Worm (Caenorhabditis elegans) whole organism, L1 larva: ENCODE measurements around the gene nhr-190.

Source experiments
- F16B12.6 ChIP-seq: fragments of 150-350 bp; optimal IDR thresholded peaks from 2 replicates; lab custom pipeline; 2014; ENCODE audit warnings: missing biosample characterization, missing genetic modification characterization
- Y116A8C.19 ChIP-seq: sonication (generic microtip); optimal IDR thresholded peaks from 2 replicates; lab custom pipeline; 2016; ENCODE audit warnings: missing compliant biosample characterization, missing genetic modification characterization, borderline replicate concordance
- aha-1 ChIP-seq: fragments of 150-350 bp; optimal IDR thresholded peaks from 2 replicates; lab custom pipeline; 2014; ENCODE audit warnings: missing biosample characterization, missing genetic modification characterization
- aly-2 ChIP-seq: fragments of 150-350 bp; optimal IDR thresholded peaks from 2 replicates; lab custom pipeline; 2014; ENCODE audit warnings: missing biosample characterization, missing genetic modification characterization
- blmp-1 ChIP-seq: fragments of 150-350 bp; optimal IDR thresholded peaks from 2 replicates; lab custom pipeline; 2014; ENCODE audit warnings: missing biosample characterization, missing genetic modification characterization
- ceh-63 ChIP-seq: fragments of 200-800 bp; sonication (Bioruptor generic); optimal IDR thresholded peaks from 2 replicates; lab custom pipeline; 2018; ENCODE audit warnings: mild to moderate bottlenecking, missing genetic modification characterization, missing compliant biosample characterization
- ceh-8 ChIP-seq: fragments of 200-800 bp; sonication (Bioruptor generic); optimal IDR thresholded peaks from 2 replicates; lab custom pipeline; 2018; ENCODE audit warnings: mild to moderate bottlenecking, missing genetic modification characterization, moderate library complexity, missing compliant biosample characterization
- ceh-82 ChIP-seq, 3 experiments: fragments of 150-350 bp in 1 of 3; sonication (generic microtip) in 2 of 3; optimal IDR thresholded peaks; 2 replicates each; lab custom pipeline; 2014 to 2017; ENCODE audit warnings: missing biosample characterization in 3 of 3, missing genetic modification characterization in 3 of 3
- dpl-1 ChIP-seq, 3 experiments: fragments of 150-350 bp in 2 of 3; sonication (generic microtip) in 1 of 3; optimal IDR thresholded peaks; 2 replicates each; lab custom pipeline; 2014 to 2017; ENCODE audit warnings: missing biosample characterization in 3 of 3, missing genetic modification characterization in 3 of 3, missing genetic modification reagents in 3 of 3
- egl-13 ChIP-seq: sonication (generic microtip); optimal IDR thresholded peaks from 2 replicates; lab custom pipeline; 2016; ENCODE audit warnings: missing genotype, missing genetic modification reagents, missing genetic modification characterization, missing compliant biosample characterization
- egl-27 ChIP-seq, 2 experiments: fragments of 150-350 bp in 1 of 2; sonication (generic microtip); optimal IDR thresholded peaks; 3 replicates each; lab custom pipeline; 2017 to 2018; ENCODE audit warnings: missing biosample characterization in 2 of 2, missing genetic modification characterization in 2 of 2, missing genetic modification reagents in 2 of 2
- elt-2 ChIP-seq: sonication (generic microtip); optimal IDR thresholded peaks from 2 replicates; lab custom pipeline; 2016; ENCODE audit warnings: missing genetic modification characterization, mild to moderate bottlenecking, inconsistent platforms, missing compliant biosample characterization, missing genetic modification reagents
- elt-3 ChIP-seq, 6 experiments: fragments of 150-350 bp in 1 of 6; sonication (generic microtip); optimal IDR thresholded peaks; 2 replicates each; lab custom pipeline; 2017 to 2018; ENCODE audit warnings: missing biosample characterization in 6 of 6, missing genetic modification characterization in 6 of 6, inconsistent platforms in 1 of 6
- fkh-10 ChIP-seq: sonication (generic microtip); optimal IDR thresholded peaks from 2 replicates; lab custom pipeline; 2017; ENCODE audit warnings: missing biosample characterization, missing genetic modification reagents, missing genetic modification characterization
- fos-1 ChIP-seq: fragments of 150-350 bp; optimal IDR thresholded peaks from 2 replicates; lab custom pipeline; 2014; ENCODE audit warnings: missing biosample characterization, missing genetic modification characterization
- hlh-4 ChIP-seq: sonication (generic microtip); optimal IDR thresholded peaks from 2 replicates; lab custom pipeline; 2016; ENCODE audit warnings: mild to moderate bottlenecking, missing genetic modification characterization, missing compliant biosample characterization
- hpl-2 ChIP-seq: fragments of 150-350 bp; optimal IDR thresholded peaks from 2 replicates; lab custom pipeline; 2014; ENCODE audit warnings: missing biosample characterization, missing genetic modification reagents, missing genetic modification characterization
- lin-15B ChIP-seq: fragments of 150-350 bp; sonication (generic microtip); optimal IDR thresholded peaks from 3 replicates; lab custom pipeline; 2014; ENCODE audit warnings: missing biosample characterization, missing genetic modification characterization
- mab-9 ChIP-seq: fragments of 200-800 bp; sonication (Bioruptor generic); IDR thresholded peaks from 2 replicates; pipeline ENCODE4 v1.3.6; 2022; ENCODE audit warnings: missing genetic modification reagents, missing genetic modification characterization, missing compliant biosample characterization
- mef-2 ChIP-seq: fragments of 150-350 bp; optimal IDR thresholded peaks from 2 replicates; lab custom pipeline; 2014; ENCODE audit warnings: missing biosample characterization, missing genetic modification characterization
- mep-1 ChIP-seq: fragments of 150-350 bp; optimal IDR thresholded peaks from 2 replicates; lab custom pipeline; 2014; ENCODE audit warnings: missing biosample characterization, missing genetic modification characterization
- nhr-12 ChIP-seq: sonication (generic microtip); optimal IDR thresholded peaks from 2 replicates; lab custom pipeline; 2017; ENCODE audit warnings: missing biosample characterization, missing genetic modification characterization
- nhr-237 ChIP-seq: fragments of 150-350 bp; optimal IDR thresholded peaks from 2 replicates; lab custom pipeline; 2014; ENCODE audit warnings: missing biosample characterization, missing genetic modification characterization
- nhr-28 ChIP-seq: fragments of 150-350 bp; optimal IDR thresholded peaks from 2 replicates; lab custom pipeline; 2014; ENCODE audit warnings: missing biosample characterization, missing genetic modification characterization
- nhr-71 ChIP-seq: sonication (generic microtip); optimal IDR thresholded peaks from 2 replicates; lab custom pipeline; 2016; ENCODE audit warnings: mild to moderate bottlenecking, missing genetic modification characterization, moderate library complexity, missing compliant biosample characterization
- nhr-77 ChIP-seq: fragments of 150-350 bp; optimal IDR thresholded peaks from 2 replicates; lab custom pipeline; 2014; ENCODE audit warnings: missing biosample characterization, missing genetic modification characterization
- nhr-84 ChIP-seq: sonication (generic microtip); optimal IDR thresholded peaks from 2 replicates; lab custom pipeline; 2017; ENCODE audit warnings: missing biosample characterization, missing genetic modification characterization
- nhr-85 ChIP-seq: sonication (generic microtip); peaks from one replicate; lab custom pipeline; 2016; ENCODE audit warnings: missing genetic modification characterization, inconsistent platforms, missing compliant biosample characterization
- nhr-90 ChIP-seq: sonication (generic microtip); optimal IDR thresholded peaks from 2 replicates; lab custom pipeline; 2016; ENCODE audit warnings: mild to moderate bottlenecking, missing genetic modification characterization, missing compliant biosample characterization; ENCODE audit not compliant: poor library complexity
- pag-3 ChIP-seq: sonication (generic microtip); optimal IDR thresholded peaks from 2 replicates; lab custom pipeline; 2017; ENCODE audit warnings: missing genetic modification characterization, mild to moderate bottlenecking, missing compliant biosample characterization, antibody characterized with exemption, borderline replicate concordance; ENCODE audit not compliant: insufficient read depth
- pax-3 ChIP-seq: fragments of 200-800 bp; sonication (Bioruptor generic); optimal IDR thresholded peaks from 2 replicates; lab custom pipeline; 2018; ENCODE audit warnings: mild to moderate bottlenecking, missing genetic modification characterization, moderate library complexity, missing compliant biosample characterization
- pqm-1 ChIP-seq: sonication (generic microtip); optimal IDR thresholded peaks from 3 replicates; lab custom pipeline; 2017; ENCODE audit warnings: missing biosample characterization, missing genetic modification characterization
- rnt-1 ChIP-seq: sonication (generic microtip); optimal IDR thresholded peaks from 2 replicates; lab custom pipeline; 2016; ENCODE audit warnings: mild to moderate bottlenecking, missing genetic modification characterization, moderate library complexity, missing compliant biosample characterization
- skn-1 ChIP-seq: fragments of 150-350 bp; optimal IDR thresholded peaks from 2 replicates; lab custom pipeline; 2014; ENCODE audit warnings: missing biosample characterization, missing genetic modification characterization
- snu-23 ChIP-seq: sonication (generic microtip); optimal IDR thresholded peaks from 2 replicates; lab custom pipeline; 2016; ENCODE audit warnings: missing genetic modification characterization, missing compliant biosample characterization
- sox-4 ChIP-seq: sonication (generic microtip); optimal IDR thresholded peaks from 2 replicates; lab custom pipeline; 2016; ENCODE audit warnings: missing genetic modification characterization, missing compliant biosample characterization
- sup-37 ChIP-seq: fragments of 200-800 bp; sonication (Bioruptor generic); optimal IDR thresholded peaks from 2 replicates; lab custom pipeline; 2018; ENCODE audit warnings: mild to moderate bottlenecking, missing genetic modification characterization, missing compliant biosample characterization
- unc-30 ChIP-seq: sonication (generic microtip); optimal IDR thresholded peaks from 2 replicates; lab custom pipeline; 2017; ENCODE audit warnings: missing biosample characterization, missing genetic modification characterization
- unc-98 ChIP-seq: fragments of 200-800 bp; sonication (Bioruptor generic); IDR thresholded peaks from 2 replicates; pipeline ENCODE4 v1.3.6; 2022; ENCODE audit warnings: missing genetic modification characterization, missing compliant biosample characterization
- vab-15 ChIP-seq: sonication (generic microtip); optimal IDR thresholded peaks from 2 replicates; lab custom pipeline; 2017; ENCODE audit warnings: missing genotype, mild to moderate bottlenecking, missing genetic modification characterization, missing compliant biosample characterization
- xbp-1 ChIP-seq: sonication (generic microtip); optimal IDR thresholded peaks from 2 replicates; lab custom pipeline; 2016; ENCODE audit warnings: missing genetic modification characterization, missing compliant biosample characterization
- ztf-11 ChIP-seq, 2 experiments: sonication (generic microtip); optimal IDR thresholded peaks; 2 replicates each; lab custom pipeline; 2016 to 2017; ENCODE audit warnings: missing genetic modification characterization in 2 of 2, missing biosample characterization in 1 of 2, missing compliant biosample characterization in 1 of 2
- ztf-4 ChIP-seq: fragments of 150-350 bp; optimal IDR thresholded peaks from 2 replicates; lab custom pipeline; 2014; ENCODE audit warnings: missing biosample characterization, missing genetic modification characterization

nhr-190 gene

DNA sequence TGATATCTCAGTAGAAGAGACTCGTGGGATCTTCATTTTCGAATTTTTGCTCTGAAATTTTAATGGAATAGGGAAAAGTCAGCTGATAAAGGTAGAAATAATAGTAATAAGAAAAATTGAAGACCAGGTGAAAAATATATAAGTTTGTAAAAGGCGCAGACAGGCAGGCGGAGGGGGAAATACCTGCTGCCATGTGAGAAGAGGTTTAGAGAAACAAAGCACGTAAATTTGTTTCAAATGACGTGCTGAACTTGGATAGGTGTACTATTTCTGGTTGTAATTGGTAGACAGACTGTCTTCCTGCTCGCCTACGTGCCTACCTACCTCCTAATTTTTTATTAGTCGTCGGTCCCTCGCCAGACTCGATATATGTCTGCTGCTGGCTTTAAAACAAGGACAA is 24.7 kb upstream of the nhr-190 start, which contains the start of gene nhr-180 (continued):
- TF ChIP-seq pag-3 (no peak), nhr-237 (tag; lab: Kevin White, UChicago) (no peak), hpl-2 (GFP tag; lab: Kevin White, UChicago) (no peak), nhr-77 (tag; lab: Kevin White, UChicago) (no peak), ztf-11 (tag; optimal IDR thresholded peaks at IDR 0.05; lab: Kevin White, UChicago) (no peak), rnt-1 (tag; lab: Kevin White, UChicago) (no peak), mab-9 (GFP tag; lab: Robert Waterston, UW) (no peak), aly-2 (tag; lab: Kevin White, UChicago) (no peak), F16B12.6 (tag; lab: Kevin White, UChicago) (no peak), nhr-90 (tag; lab: Kevin White, UChicago) (no peak), dpl-1 (GFP tag; optimal IDR thresholded peaks at IDR 0.05; lab: Kevin White, UChicago) (no peak), fkh-10 (GFP tag; lab: Kevin White, UChicago) (no peak), nhr-71 (tag; lab: Kevin White, UChicago) (no peak), xbp-1 (tag; lab: Kevin White, UChicago) (peak; percentile 17), ceh-82 (tag; optimal IDR thresholded peaks at IDR 0.05; lab: Kevin White, UChicago) (no peak), nhr-12 (tag; lab: Kevin White, UChicago) (no peak), egl-13 (tag; lab: Kevin White, UChicago) (no peak), mep-1 (no peak), elt-2 (peak; percentile 8), snu-23 (GFP tag; lab: Kevin White, UChicago) (peak; percentile 27), pqm-1 (tag; lab: Kevin White, UChicago) (no peak), vab-15 (no peak), fos-1 (tag; lab: Kevin White, UChicago) (no peak), skn-1 (tag; lab: Kevin White, UChicago) (peak; percentile 0), blmp-1 (tag; lab: Kevin White, UChicago) (peak; percentile 29), lin-15B (tag; lab: Kevin White, UChicago) (no peak), ceh-63 (GFP tag; lab: Kevin White, UChicago) (no peak), unc-98 (GFP tag; lab: Robert Waterston, UW) (no peak), hlh-4 (tag; lab: Kevin White, UChicago) (no peak), unc-30 (tag; lab: Kevin White, UChicago) (no peak), elt-3 (tag; optimal IDR thresholded peaks at IDR 0.05; lab: Kevin White, UChicago) (peak in 1 of 6 experiments; percentile 8)

DNA sequence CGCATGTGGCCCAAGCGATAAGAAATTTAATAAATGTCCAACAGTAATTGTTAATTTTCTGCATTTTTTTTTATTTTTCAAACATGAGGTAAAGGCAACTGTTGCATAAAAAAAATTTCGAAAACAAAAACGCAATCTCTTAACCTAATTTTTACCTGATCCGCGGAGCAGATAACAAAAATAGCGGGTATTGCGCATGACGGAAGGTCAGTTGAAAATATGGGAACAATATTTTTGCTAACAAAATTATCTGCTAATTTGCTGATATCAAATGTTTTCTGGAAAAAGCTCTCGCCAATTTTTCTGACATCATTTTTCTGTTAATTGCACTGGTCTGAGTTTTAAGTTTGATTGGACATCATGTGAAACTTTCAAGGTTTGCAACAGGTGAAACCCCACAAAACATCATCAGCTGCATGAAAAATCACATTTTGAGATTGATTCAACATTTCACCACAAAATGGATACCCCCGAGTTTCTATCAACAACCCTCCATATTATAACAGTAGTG is 21.7 kb upstream of the nhr-190 start, which contains the start of the genes F31F4.11 and srh-266:
Gene F31F4.11, minus strand, starts transcription at position 101 of the 511 bp plus-strand sequence.
Gene srh-266, plus strand, starts transcription at position 461 of the 511 bp plus-strand sequence.
- peak; percentile 14 for TF ChIP-seq hlh-4 (tag; lab: Kevin White, UChicago)
- TF ChIP-seq nhr-85: no peak

DNA sequence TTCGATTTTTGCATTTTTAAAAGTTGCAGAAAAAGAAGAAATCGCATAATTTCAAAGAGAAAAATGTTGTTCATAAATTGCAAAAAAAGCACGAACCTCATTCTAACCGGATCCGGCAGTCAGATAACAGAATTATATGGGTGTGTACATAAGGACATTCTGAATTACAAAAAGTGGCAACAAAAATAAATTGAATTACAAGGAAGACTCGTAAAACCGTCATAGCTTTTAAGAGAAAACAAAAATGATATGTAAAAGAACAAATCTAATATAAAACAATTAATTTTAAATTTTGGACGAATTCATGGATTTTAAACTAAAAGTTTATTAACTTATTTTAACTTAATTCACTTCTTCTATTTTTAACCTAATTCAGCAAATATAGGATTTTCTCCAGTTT is 17.5 kb upstream of the nhr-190 start, which contains the start of gene F31F4.17:
Gene F31F4.17, minus strand, starts transcription at position 101 of the 400 bp plus-strand sequence.
- TF ChIP-seq nhr-77 (tag; lab: Kevin White, UChicago): no peak
- no peak for TF ChIP-seq nhr-28 (tag; lab: Kevin White, UChicago)
- TF ChIP-seq Y116A8C.19 (tag; lab: Kevin White, UChicago): no peak
- TF ChIP-seq xbp-1 (tag; lab: Kevin White, UChicago): no peak
- TF ChIP-seq aha-1: no peak
- TF ChIP-seq hpl-2 (GFP tag; lab: Kevin White, UChicago): no peak
- TF ChIP-seq egl-27 (tag; optimal IDR thresholded peaks at IDR 0.05; lab: Kevin White, UChicago): no peak
- TF ChIP-seq mef-2 (tag; lab: Kevin White, UChicago): no peak
- no peak for TF ChIP-seq sup-37 (GFP tag; lab: Kevin White, UChicago)
- no peak for TF ChIP-seq rnt-1 (tag; lab: Kevin White, UChicago)
- no peak for TF ChIP-seq ceh-8 (GFP tag; lab: Kevin White, UChicago)
- TF ChIP-seq sox-4 (tag; lab: Kevin White, UChicago): no peak
- TF ChIP-seq pax-3 (tag; lab: Kevin White, UChicago): no peak
- TF ChIP-seq nhr-84 (tag; lab: Kevin White, UChicago): no peak
- no peak for TF ChIP-seq egl-13 (tag; lab: Kevin White, UChicago)
- TF ChIP-seq ztf-4 (tag; lab: Kevin White, UChicago): no peak
